Worm (Caenorhabditis elegans) whole organism, L3 larva: ENCODE data around the gene C05D11.1.

Experiments used
- fos-1 ChIP-seq: fragments of 150-350 bp; optimal IDR thresholded peaks from 2 replicates; lab custom pipeline; 2014; ENCODE audit warnings: missing biosample characterization, missing genetic modification characterization
- pha-4 ChIP-seq: fragments of 150-350 bp; optimal IDR thresholded peaks from 2 replicates; lab custom pipeline; 2014; ENCODE audit warnings: missing biosample characterization, missing genetic modification reagents, missing genetic modification characterization

DNA sequence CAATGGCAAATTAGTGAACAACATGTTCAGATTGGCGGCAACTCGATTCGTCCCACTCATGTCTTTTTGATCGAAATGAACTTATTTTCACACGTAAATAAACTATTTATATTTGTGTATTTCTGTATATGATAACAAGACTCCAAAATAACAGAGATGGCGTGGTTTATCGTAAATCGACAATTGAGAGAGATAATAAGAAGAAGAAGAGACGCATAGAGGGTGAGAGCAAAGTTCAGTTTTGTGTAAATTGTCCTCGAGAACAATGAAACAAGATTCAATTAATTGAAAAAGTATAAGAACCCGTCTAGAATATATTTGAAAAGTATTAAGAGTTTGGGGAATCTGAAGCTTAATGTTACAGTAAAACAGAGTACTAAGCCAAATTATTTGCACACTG, 25.0 kb upstream of the C05D11.1 start:
- no peak for TF ChIP-seq fos-1 (tag; lab: Kevin White, UChicago)
- TF ChIP-seq pha-4: no peak
